Fruit fly (Drosophila melanogaster): Measurements from ENCODE around the gene Coq8.

Coq8 gene

dm6 chrX:12891322-12892159 is 9.4 kb downstream of the Coq8 start (continued):
- TF ChIP-seq tio (GFP tag; optimal IDR thresholded peaks at IDR 0.05) (no peak), CG11504 (tag; optimal IDR thresholded peaks at IDR 0.05) (peak; percentile 45), tx (GFP tag; optimal IDR thresholded peaks at IDR 0.05) (no peak), CG13123 (GFP tag; optimal IDR thresholded peaks at IDR 0.05) (no peak), Doc2 (GFP tag; IDR thresholded peaks at IDR 0.05) (no peak), Lhr (GFP tag; optimal IDR thresholded peaks at IDR 0.05) (no peak), dmrt11E (tag; optimal IDR thresholded peaks at IDR 0.05) (no peak), Blimp-1 (GFP tag; optimal IDR thresholded peaks at IDR 0.05) (peak; percentile 11), Meics (GFP tag; optimal IDR thresholded peaks at IDR 0.05) (peak; percentile 10), CG11696 (GFP tag; IDR thresholded peaks at IDR 0.05) (no peak), Rfx (GFP tag; IDR thresholded peaks at IDR 0.05) (no peak; the same call in 1 of the 2 replicates), Hr51 (GFP tag; optimal IDR thresholded peaks at IDR 0.05) (peak in 1 of 2 experiments; percentile 25), chif (GFP tag; optimal IDR thresholded peaks at IDR 0.05) (no peak), CG1024 (GFP tag; IDR thresholded peaks at IDR 0.05) (no peak), eyg (GFP tag; optimal IDR thresholded peaks at IDR 0.05) (no peak), Rx (GFP tag; IDR thresholded peaks at IDR 0.05) (no peak), hth (optimal IDR thresholded peaks at IDR 0.05) (no peak), cas (GFP tag; IDR thresholded peaks at IDR 0.05) (no peak), pnt (GFP tag; optimal IDR thresholded peaks at IDR 0.05) (no peak), toy (GFP tag; IDR thresholded peaks at IDR 0.05) (no peak), p53 (GFP tag; optimal IDR thresholded peaks at IDR 0.05) (no peak), CG3847 (GFP tag; IDR thresholded peaks at IDR 0.05) (no peak), ro (GFP tag; IDR thresholded peaks at IDR 0.05) (no peak), vvl (GFP tag; IDR thresholded peaks at IDR 0.05) (peak; percentile 13; the same call in 1 of the 2 replicates), vnd (GFP tag; IDR thresholded peaks at IDR 0.05; ENCODE audit: partially characterized antibody) (no peak), Aef1 (GFP tag; IDR thresholded peaks at IDR 0.05) (no peak), CG2712 (tag; optimal IDR thresholded peaks at IDR 0.05) (peak; percentile 21), Atf-2 (GFP tag; optimal IDR thresholded peaks at IDR 0.05) (no peak), kay (GFP tag; optimal IDR thresholded peaks at IDR 0.05) (no peak), CG6854 (GFP tag; optimal IDR thresholded peaks at IDR 0.05) (no peak), unc-4 (GFP tag; IDR thresholded peaks at IDR 0.05; ENCODE audit: partially characterized antibody) (no peak), CG10979 (tag; optimal IDR thresholded peaks at IDR 0.05) (peak; percentile 22), disco-r (GFP tag; optimal IDR thresholded peaks at IDR 0.05) (no peak), CG7556 (GFP tag; optimal IDR thresholded peaks at IDR 0.05) (peak; percentile 15), so (GFP tag; IDR thresholded peaks at IDR 0.05) (no peak), CG32767 (GFP tag; IDR thresholded peaks at IDR 0.05) (no peak), CG9797 (GFP tag; optimal IDR thresholded peaks at IDR 0.05) (no peak), CG12659 (GFP tag; optimal IDR thresholded peaks at IDR 0.05) (no peak), CG14965 (GFP tag; optimal IDR thresholded peaks at IDR 0.05; ENCODE audit: borderline replicate concordance) (no peak), gfzf (GFP tag; optimal IDR thresholded peaks at IDR 0.05) (no peak), Drgx (GFP tag; IDR thresholded peaks at IDR 0.05) (peak; percentile 34; the same call in 1 of the 2 replicates), CG18476 (GFP tag; optimal IDR thresholded peaks at IDR 0.05) (no peak), mam (GFP tag; optimal IDR thresholded peaks at IDR 0.05) (no peak), BEAF-32 (GFP tag; optimal IDR thresholded peaks at IDR 0.05) (no peak), NC2β (GFP tag; optimal IDR thresholded peaks at IDR 0.05) (no peak), Sox100B (GFP tag; optimal IDR thresholded peaks at IDR 0.05) (peak; percentile 36), CG31224 (GFP tag; IDR thresholded peaks at IDR 0.05) (no peak), dm (GFP tag; optimal IDR thresholded peaks at IDR 0.05) (no peak), CoRest (tag; optimal IDR thresholded peaks at IDR 0.05) (no peak), CG30403 (GFP tag; optimal IDR thresholded peaks at IDR 0.05) (peak; percentile 22)

Data from whole organism, embryonic.